Worm (Caenorhabditis elegans): ENCODE measurements around the gene sri-29.

Gene sri-29

ce11 chrII:3062222-3062621, 18.1 kb downstream of the sri-29 start:
- no peak for TF ChIP-seq nhr-28 (tag; optimal IDR thresholded peaks at IDR 0.05)
- no peak for TF ChIP-seq lin-39 (tag; optimal IDR thresholded peaks at IDR 0.05)
- no peak for TF ChIP-seq skn-1 (tag; optimal IDR thresholded peaks at IDR 0.05)
- no peak for TF ChIP-seq fos-1 (tag; optimal IDR thresholded peaks at IDR 0.05)
- no peak for TF ChIP-seq eor-1 (tag; optimal IDR thresholded peaks at IDR 0.05)
- TF ChIP-seq elt-2 (tag; optimal IDR thresholded peaks at IDR 0.05), result peak; percentile 69
- no peak for TF ChIP-seq aly-2 (tag; optimal IDR thresholded peaks at IDR 0.05)
- peak; percentile 81 for TF ChIP-seq ceh-28 (tag; optimal IDR thresholded peaks at IDR 0.05)
- TF ChIP-seq nhr-237 (tag; optimal IDR thresholded peaks at IDR 0.05), result no peak
- no peak for TF ChIP-seq jun-1 (tag; optimal IDR thresholded peaks at IDR 0.05)
- no peak for TF ChIP-seq nhr-12 (tag; optimal IDR thresholded peaks at IDR 0.05)
- no peak for TF ChIP-seq mdl-1 (tag; optimal IDR thresholded peaks at IDR 0.05)
- TF ChIP-seq pha-4 (tag; optimal IDR thresholded peaks at IDR 0.05), result peak; percentile 36
- no peak for TF ChIP-seq ceh-82 (tag; optimal IDR thresholded peaks at IDR 0.05)
- TF ChIP-seq ama-1 (optimal IDR thresholded peaks at IDR 0.05), result no peak
- peak; percentile 17 for TF ChIP-seq pqm-1 (tag; optimal IDR thresholded peaks at IDR 0.05)
- TF ChIP-seq nfya-1 (tag; optimal IDR thresholded peaks at IDR 0.05; ENCODE audit: insufficient read depth), result peak; percentile 27
- no peak for TF ChIP-seq snpc-4 (tag; optimal IDR thresholded peaks at IDR 0.05)
- TF ChIP-seq ceh-16 (tag; optimal IDR thresholded peaks at IDR 0.05), result no peak
- no peak for TF ChIP-seq elt-3 (tag; optimal IDR thresholded peaks at IDR 0.05)

ce11 chrII:3062876-3063275, 18.8 kb downstream of the sri-29 start:
- TF ChIP-seq ztf-4 (tag; optimal IDR thresholded peaks at IDR 0.05) (no peak), daf-12 (tag; optimal IDR thresholded peaks at IDR 0.05) (no peak), ceh-28 (tag; optimal IDR thresholded peaks at IDR 0.05) (peak; percentile 82), zag-1 (tag; optimal IDR thresholded peaks at IDR 0.05) (no peak)

- TF ChIP-seq ceh-82 (tag; optimal IDR thresholded peaks at IDR 0.05) (no peak), ceh-28 (tag; optimal IDR thresholded peaks at IDR 0.05) (peak; percentile 98), nhr-43 (tag; optimal IDR thresholded peaks at IDR 0.05; ENCODE audit: poor library complexity, severe bottlenecking) (no peak)
These were observed 19.2 kb downstream of the sri-29 start for ce11 chrII:3063366-3063765.

DNA sequence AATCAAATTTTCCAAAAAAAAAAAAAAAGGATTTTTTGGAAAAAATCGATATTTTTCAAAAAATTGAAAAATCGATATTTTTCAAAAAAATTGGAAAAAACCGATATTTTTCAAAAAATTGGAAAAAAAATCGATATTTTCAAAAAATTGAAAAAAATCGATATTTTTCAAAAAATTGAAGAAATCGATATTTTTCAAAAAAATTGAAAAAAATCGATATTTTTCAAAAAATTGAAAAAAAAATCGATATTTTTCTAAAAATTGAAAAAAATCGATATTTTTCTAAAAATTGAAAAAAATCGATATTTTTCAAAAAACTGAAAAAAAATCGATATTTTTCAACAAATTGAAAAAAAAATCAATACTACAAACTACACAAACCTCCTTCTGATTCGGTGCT, 19.9 kb downstream of the sri-29 start:
- peak; percentile 96 for TF ChIP-seq ceh-28 (tag; optimal IDR thresholded peaks at IDR 0.05)
- no peak for TF ChIP-seq nfya-1 (tag; optimal IDR thresholded peaks at IDR 0.05; ENCODE audit: insufficient read depth)
- TF ChIP-seq ceh-9 (tag; optimal IDR thresholded peaks at IDR 0.05), result no peak

- TF ChIP-seq ceh-28 (tag; optimal IDR thresholded peaks at IDR 0.05) (peak; percentile 97), mml-1 (tag; optimal IDR thresholded peaks at IDR 0.05) (no peak)
These were observed 20.5 kb downstream of the sri-29 start for ce11 chrII:3064631-3065030.

- no peak for TF ChIP-seq ceh-16 (tag; optimal IDR thresholded peaks at IDR 0.05)
- TF ChIP-seq nhr-12 (tag; optimal IDR thresholded peaks at IDR 0.05), result no peak
- no peak for TF ChIP-seq hmg-11 (tag; optimal IDR thresholded peaks at IDR 0.05)
- no peak for TF ChIP-seq nhr-25 (tag; optimal IDR thresholded peaks at IDR 0.05)
- TF ChIP-seq nhr-43 (tag; optimal IDR thresholded peaks at IDR 0.05; ENCODE audit: poor library complexity, severe bottlenecking), result no peak
- no peak for TF ChIP-seq ceh-28 (tag; optimal IDR thresholded peaks at IDR 0.05)
- no peak for TF ChIP-seq elt-1 (tag; optimal IDR thresholded peaks at IDR 0.05)
- no peak for TF ChIP-seq ZK546.5 (tag; optimal IDR thresholded peaks at IDR 0.05)
- TF ChIP-seq nhr-11 (tag; optimal IDR thresholded peaks at IDR 0.05), result no peak
- no peak for TF ChIP-seq nfya-1 (tag; optimal IDR thresholded peaks at IDR 0.05; ENCODE audit: insufficient read depth)
- TF ChIP-seq egl-5 (tag; optimal IDR thresholded peaks at IDR 0.05), result no peak
- TF ChIP-seq aly-2 (tag; optimal IDR thresholded peaks at IDR 0.05), result no peak
- TF ChIP-seq egl-27 (tag; optimal IDR thresholded peaks at IDR 0.05), result no peak
- TF ChIP-seq fkh-10 (GFP tag; optimal IDR thresholded peaks at IDR 0.05), result no peak
These were observed 21.0 kb downstream of the sri-29 start for ce11 chrII:3065086-3065485.

All from whole organism, L3 larva.